Fruit fly (Drosophila melanogaster): Measurements from ENCODE around the gene CG18476.

CG18476 gene

DNA sequence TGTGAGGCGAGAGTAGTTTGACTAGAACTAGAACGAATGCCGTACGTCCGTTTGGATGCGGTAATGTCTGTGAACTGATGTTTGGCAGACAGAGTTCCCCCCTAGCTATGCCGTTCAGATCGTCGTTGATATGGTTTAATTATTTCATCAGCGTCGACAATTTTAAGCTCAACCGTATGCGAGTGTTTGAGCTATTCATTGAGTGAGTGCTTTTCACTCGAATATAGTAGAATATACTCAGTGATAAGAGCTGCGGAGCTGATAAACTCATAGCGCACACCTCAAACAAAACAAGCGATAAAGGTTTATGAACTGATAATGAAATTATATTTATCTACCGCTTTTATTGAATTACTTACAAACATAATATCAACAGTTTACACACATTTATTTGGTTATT is 10.1 kb upstream of the CG18476 start, which contains the start of gene CG6834 (continued):
- TF ChIP-seq CG10431 (GFP tag; optimal IDR thresholded peaks at IDR 0.05) (peak; percentile 39), CG14667 (GFP tag; IDR thresholded peaks at IDR 0.05) (no peak), zf30C (GFP tag; optimal IDR thresholded peaks at IDR 0.05) (no peak), Myb (GFP tag; optimal IDR thresholded peaks at IDR 0.05) (no peak), CG4707 (GFP tag; optimal IDR thresholded peaks at IDR 0.05) (no peak), CG6854 (GFP tag; optimal IDR thresholded peaks at IDR 0.05) (no peak), CG7928 (GFP tag; optimal IDR thresholded peaks at IDR 0.05) (no peak), lilli (GFP tag; optimal IDR thresholded peaks at IDR 0.05) (no peak), inv (GFP tag; IDR thresholded peaks at IDR 0.05; ENCODE audit: partially characterized antibody) (no peak), CG32772 (GFP tag; IDR thresholded peaks at IDR 0.05) (no peak), CG12659 (GFP tag; optimal IDR thresholded peaks at IDR 0.05) (no peak), ham (GFP tag; IDR thresholded peaks at IDR 0.05) (no peak), H15 (GFP tag; IDR thresholded peaks at IDR 0.05) (no peak), CG4282 (GFP tag; optimal IDR thresholded peaks at IDR 0.05) (no peak), CG11085 (GFP tag; IDR thresholded peaks at IDR 0.05) (no peak), Poxn (GFP tag; IDR thresholded peaks at IDR 0.05) (no peak), MBD-R2 (GFP tag; IDR thresholded peaks at IDR 0.05) (no peak), HLHmδ (GFP tag; optimal IDR thresholded peaks at IDR 0.05) (no peak), corto (GFP tag; optimal IDR thresholded peaks at IDR 0.05) (no peak), CG43689 (GFP tag; IDR thresholded peaks at IDR 0.05) (no peak), Gug (GFP tag; IDR thresholded peaks at IDR 0.05) (no peak)

DNA sequence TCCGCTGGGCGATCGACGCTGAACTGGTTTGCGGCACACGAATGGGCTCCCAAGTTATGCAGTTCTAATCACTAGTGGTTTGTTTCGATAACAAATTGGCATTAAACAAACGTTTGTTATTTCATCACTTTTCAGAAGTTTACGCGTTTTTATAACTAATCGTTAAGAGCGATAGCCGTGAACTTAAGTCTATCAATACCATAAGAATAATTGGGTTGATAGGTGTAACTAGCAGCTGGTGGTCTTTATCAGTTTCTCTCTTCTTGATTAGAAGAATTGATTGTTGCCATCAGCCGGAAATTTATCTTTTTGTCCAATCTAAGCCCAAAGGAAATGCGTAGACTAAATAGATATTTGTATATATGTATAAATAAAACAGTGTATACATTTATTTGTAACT is 6.4 kb upstream of the CG18476 start, which contains the start of gene CG6830:
CG6830 (minus strand) TSS at position 27 of the 400 bp plus-strand sequence.
- TF ChIP-seq grn (GFP tag; optimal IDR thresholded peaks at IDR 0.05) (peak; percentile 12), Ssrp (tag; optimal IDR thresholded peaks at IDR 0.05) (no peak), exex (tag; optimal IDR thresholded peaks at IDR 0.05) (peak; percentile 62), Pdp1 (GFP tag; optimal IDR thresholded peaks at IDR 0.05) (peak in 1 of 2 experiments; percentile 4), ATbp (GFP tag; optimal IDR thresholded peaks at IDR 0.05) (no peak), CG10321 (GFP tag; IDR thresholded peaks at IDR 0.05) (no peak), sug (tag; optimal IDR thresholded peaks at IDR 0.05) (peak; percentile 87)

DNA sequence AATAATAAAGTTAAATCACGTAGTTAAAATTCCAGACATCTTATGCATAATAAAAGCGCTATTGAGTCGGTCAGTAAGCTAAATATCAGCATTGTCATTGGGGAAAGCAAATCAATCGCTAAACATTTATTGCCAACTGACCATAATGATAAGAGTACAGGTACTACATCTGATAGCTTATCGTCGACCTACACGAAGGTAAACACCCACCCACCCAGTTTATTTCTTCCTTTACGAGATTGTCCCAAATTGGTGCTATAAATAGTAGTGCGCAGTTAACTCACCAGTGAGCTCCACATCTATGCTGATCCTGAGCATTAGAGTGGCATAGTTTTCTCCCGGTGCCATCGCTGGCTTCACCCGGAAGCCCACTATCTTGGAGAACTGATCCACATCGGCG is 5.8 kb upstream of the CG18476 start:
- TF ChIP-seq MESR4 (GFP tag; optimal IDR thresholded peaks at IDR 0.05) (no peak), CG12071 (GFP tag; optimal IDR thresholded peaks at IDR 0.05) (peak; percentile 10), Med (GFP tag) (peak; percentile 2), CG1603 (tag; optimal IDR thresholded peaks at IDR 0.05) (no peak), ems (GFP tag; optimal IDR thresholded peaks at IDR 0.05) (no peak), exex (tag; optimal IDR thresholded peaks at IDR 0.05) (peak; percentile 76), CG34376 (GFP tag; optimal IDR thresholded peaks at IDR 0.05) (peak; percentile 37), GATAe (GFP tag; conservative IDR thresholded peaks at IDR 0.05) (peak; percentile 51), sug (tag; optimal IDR thresholded peaks at IDR 0.05) (peak; percentile 97), sd (tag; optimal IDR thresholded peaks at IDR 0.05) (peak; percentile 37), mirr (GFP tag; optimal IDR thresholded peaks at IDR 0.05) (peak; percentile 48), grn (GFP tag; optimal IDR thresholded peaks at IDR 0.05) (peak; percentile 42), CG3281 (GFP tag; optimal IDR thresholded peaks at IDR 0.05) (peak; percentile 8)
